Worm (Caenorhabditis elegans) whole organism, L1 larva: Measurements from ENCODE around the gene sec-5.

Experiments used
- alr-1 ChIP-seq: fragments of 200-800 bp; sonication (Bioruptor generic); optimal IDR thresholded peaks from 2 replicates; lab custom pipeline; 2018; ENCODE audit warnings: borderline replicate concordance, mild to moderate bottlenecking, missing genetic modification characterization, missing compliant biosample characterization
- ama-1 ChIP-seq: fragments of 150-350 bp; optimal IDR thresholded peaks from 2 replicates; lab custom pipeline; 2014
- hpl-2 ChIP-seq: fragments of 150-350 bp; optimal IDR thresholded peaks from 2 replicates; lab custom pipeline; 2014; ENCODE audit warnings: missing biosample characterization, missing genetic modification reagents, missing genetic modification characterization
- lin-13 ChIP-seq: fragments of 150-350 bp; optimal IDR thresholded peaks from 2 replicates; lab custom pipeline; 2014; ENCODE audit warnings: missing biosample characterization, missing genetic modification reagents, missing genetic modification characterization
- lin-15B ChIP-seq: fragments of 150-350 bp; sonication (generic microtip); optimal IDR thresholded peaks from 3 replicates; lab custom pipeline; 2014; ENCODE audit warnings: missing biosample characterization, missing genetic modification characterization
- lin-39 ChIP-seq: fragments of 150-350 bp; optimal IDR thresholded peaks from 2 replicates; lab custom pipeline; 2014; ENCODE audit warnings: missing biosample characterization, missing genetic modification reagents, missing genetic modification characterization
- rnt-1 ChIP-seq: sonication (generic microtip); optimal IDR thresholded peaks from 2 replicates; lab custom pipeline; 2016; ENCODE audit warnings: mild to moderate bottlenecking, missing genetic modification characterization, moderate library complexity, missing compliant biosample characterization
- vab-15 ChIP-seq: sonication (generic microtip); optimal IDR thresholded peaks from 2 replicates; lab custom pipeline; 2017; ENCODE audit warnings: missing genotype, mild to moderate bottlenecking, missing genetic modification characterization, missing compliant biosample characterization

DNA sequence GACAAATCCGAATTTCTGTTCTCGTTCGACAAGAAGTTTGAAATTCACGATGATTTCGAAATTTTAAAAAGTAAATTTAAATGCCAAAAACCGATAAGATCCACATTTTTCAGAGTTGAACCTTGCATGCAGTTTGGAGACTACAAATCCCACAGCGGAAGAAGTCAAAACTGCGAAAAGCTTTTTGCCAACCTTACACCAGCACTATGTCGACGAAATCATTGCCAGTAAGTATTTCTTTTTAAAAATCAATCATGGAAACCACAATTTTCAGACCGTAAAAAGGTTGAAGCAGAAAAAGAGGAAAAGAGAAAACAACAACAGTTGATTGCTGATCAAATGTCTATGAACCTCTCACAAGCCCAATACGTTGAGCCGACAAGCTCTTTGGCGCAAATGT, 6.1 kb downstream of the sec-5 start:
- TF ChIP-seq lin-15B (tag; lab: Kevin White, UChicago) (no peak), vab-15 (tag; lab: Kevin White, UChicago) (no peak), hpl-2 (GFP tag; lab: Kevin White, UChicago) (no peak), alr-1 (no peak), rnt-1 (tag; lab: Kevin White, UChicago) (no peak), lin-39 (tag; lab: Kevin White, UChicago) (no peak), ama-1 (no peak), lin-13 (GFP tag; lab: Kevin White, UChicago) (no peak)
